Worm (Caenorhabditis elegans): ENCODE measurements around the gene C27D9.1.

ce11 chrII:4710120-4710519 is 43.1 kb upstream of the C27D9.1 start, which contains the start of gene tag-151:
- no peak for TF ChIP-seq ces-1 (GFP tag; optimal IDR thresholded peaks at IDR 0.05)
- no peak for TF ChIP-seq mep-1 (tag; optimal IDR thresholded peaks at IDR 0.05)
- no peak for TF ChIP-seq lsy-2 (tag; optimal IDR thresholded peaks at IDR 0.05)
- no peak for TF ChIP-seq snpc-4 (tag; optimal IDR thresholded peaks at IDR 0.05)
- TF ChIP-seq ztf-11 (tag; optimal IDR thresholded peaks at IDR 0.05) = no peak
